Fruit fly (Drosophila melanogaster) whole organism, pupa: ENCODE results near the gene CG3651.

Experiments used
- CG10348 ChIP-seq: fragments of 200-800 bp; sonication (Bioruptor generic); IDR thresholded peaks from 2 replicates; pipeline ENCODE4 v1.3.6; 2022; ENCODE audit warnings: missing biosample characterization, missing genetic modification characterization
- CG12605 ChIP-seq: fragments of 200-800 bp; sonication (Bioruptor generic); IDR thresholded peaks from 2 replicates; pipeline ENCODE4 v1.3.6; 2022; ENCODE audit warnings: missing biosample characterization, missing genetic modification characterization
- CG13204 ChIP-seq: fragments of 200-800 bp; sonication (Bioruptor generic); optimal IDR thresholded peaks from 2 replicates; lab custom pipeline; 2018; ENCODE audit warnings: missing biosample characterization, mild to moderate bottlenecking, missing genetic modification characterization, moderate library complexity
- CG14655 ChIP-seq: fragments of 200-800 bp; sonication (Bioruptor generic); optimal IDR thresholded peaks from 3 replicates; lab custom pipeline; 2017; ENCODE audit warnings: mild to moderate bottlenecking, missing biosample characterization, missing genetic modification reagents, missing genetic modification characterization
- CG17806 ChIP-seq: fragments of 200-800 bp; sonication (Bioruptor generic); optimal IDR thresholded peaks from 2 replicates; lab custom pipeline; 2018; ENCODE audit warnings: missing biosample characterization, mild to moderate bottlenecking, missing genetic modification characterization, moderate library complexity
- CG4496 ChIP-seq: fragments of 200-800 bp; sonication (Bioruptor generic); IDR thresholded peaks from 3 replicates; pipeline ENCODE4 v1.3.6; 2022; ENCODE audit warnings: missing biosample characterization, missing genetic modification characterization
- CG8301 ChIP-seq: fragments of 200-800 bp; sonication (Bioruptor generic); optimal IDR thresholded peaks from 2 replicates; lab custom pipeline; 2018; ENCODE audit warnings: missing biosample characterization, mild to moderate bottlenecking, missing genetic modification characterization
- EcR ChIP-seq: fragments of 200-800 bp; sonication (Bioruptor generic); optimal IDR thresholded peaks from 3 replicates; lab custom pipeline; 2019; ENCODE audit warnings: missing biosample characterization, missing genetic modification characterization, mild to moderate bottlenecking, moderate library complexity, missing genetic modification reagents
- Ets98B ChIP-seq: fragments of 200-800 bp; sonication (Bioruptor generic); IDR thresholded peaks from 2 replicates; pipeline ENCODE4 v1.3.6; 2022; ENCODE audit warnings: missing biosample characterization, missing genetic modification characterization
- Pif1B ChIP-seq: fragments of 200-800 bp; sonication (Bioruptor generic); optimal IDR thresholded peaks from 3 replicates; lab custom pipeline; 2016; ENCODE audit warnings: missing biosample characterization, missing genetic modification characterization
- Snoo ChIP-seq: fragments of 200-800 bp; sonication (Bioruptor generic); optimal IDR thresholded peaks from 3 replicates; lab custom pipeline; 2017; ENCODE audit warnings: missing biosample characterization, mild to moderate bottlenecking, missing genetic modification characterization, inconsistent platforms
- rn ChIP-seq: fragments of 200-800 bp; sonication (Bioruptor generic); IDR thresholded peaks from 2 replicates; pipeline ENCODE4 v1.3.6; 2022; ENCODE audit warnings: missing biosample characterization, missing genetic modification characterization

CG3651 gene

DNA sequence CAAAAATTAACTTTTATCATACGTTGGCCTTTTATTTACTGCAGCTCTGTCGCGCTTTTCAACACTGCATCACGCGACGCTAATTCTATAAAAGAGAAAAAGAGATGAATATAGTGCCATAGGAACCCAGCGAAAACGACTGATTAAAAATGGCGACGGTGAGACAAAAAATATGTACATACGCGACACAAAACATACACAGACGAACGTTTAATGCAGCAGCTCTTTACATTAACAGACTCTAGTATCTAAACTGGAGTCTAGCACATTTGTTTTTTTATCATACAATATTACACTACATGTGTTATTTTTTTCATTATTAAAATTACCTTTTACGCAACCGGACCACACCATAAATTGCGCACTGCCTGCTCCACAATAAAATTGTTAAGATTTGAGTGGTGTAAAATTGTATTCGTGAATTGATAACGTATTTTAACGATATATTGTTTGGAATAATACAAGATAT lies 47.5 kb downstream of the CG3651 start:
- TF ChIP-seq CG8301 (tag; lab: Kevin White, UChicago) (no peak), Pif1B (GFP tag; lab: Kevin White, UChicago) (peak; percentile 28), Snoo (tag; lab: Kevin White, UChicago) (peak; percentile 4), CG10348 (GFP tag; lab: Robert Waterston, UW) (no peak), CG4496 (no peak; the same call in 2 of the 3 replicates), Ets98B (GFP tag; lab: Robert Waterston, UW) (peak; percentile 29), CG14655 (GFP tag; lab: Kevin White, UChicago) (no peak)

DNA sequence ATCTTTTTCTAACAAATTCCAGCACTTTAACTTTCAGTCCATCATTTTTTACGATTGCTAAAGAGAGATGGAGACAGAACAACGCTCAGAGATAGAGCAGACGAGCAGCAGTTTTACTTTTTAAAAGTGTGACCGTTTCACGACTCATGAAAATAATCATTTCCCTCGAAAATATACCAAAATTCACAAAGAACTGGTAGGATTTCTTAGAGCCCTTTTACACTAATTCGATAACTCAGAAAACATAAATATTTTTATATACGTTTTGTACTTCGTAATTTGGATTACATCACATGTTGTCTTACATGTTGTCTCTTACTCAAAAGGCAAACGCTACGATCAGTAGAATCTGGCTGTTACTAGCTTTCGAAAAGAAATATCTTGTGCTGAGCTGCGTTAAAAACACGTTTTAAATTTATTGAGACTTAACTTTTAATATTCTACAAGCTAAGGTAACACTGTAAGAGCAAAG lies 47.9 kb downstream of the CG3651 start, which contains the start of gene Clamp:
Gene Clamp, minus strand, starts transcription at position 100 of the 472 bp plus-strand sequence.
- TF ChIP-seq EcR (GFP tag; lab: Kevin White, UChicago) (no peak), CG13204 (GFP tag; lab: Kevin White, UChicago) (no peak), CG8301 (tag; lab: Kevin White, UChicago) (no peak), Pif1B (GFP tag; lab: Kevin White, UChicago) (no peak), CG12605 (no peak), CG17806 (tag; lab: Kevin White, UChicago) (no peak)

dm6 chr2L:22175101-22175500 lies 54.0 kb downstream of the CG3651 start, which contains the start of gene CG3635:
TSS of gene CG3635 (plus strand) at chr2L:22175415.
- no peak for TF ChIP-seq CG17806 (tag; lab: Kevin White, UChicago)
- no peak for TF ChIP-seq rn (GFP tag; lab: Robert Waterston, UW)
